Fruit fly (Drosophila melanogaster): ENCODE results near the gene LPCAT.

- peak; percentile 90 for TF ChIP-seq net (GFP tag; optimal IDR thresholded peaks at IDR 0.05)
- TF ChIP-seq Gug (GFP tag; IDR thresholded peaks at IDR 0.05): peak; percentile 83
Measured at dm6 chrX:9553545-9554320, 26.1 kb downstream of the LPCAT start.
